Worm (Caenorhabditis elegans) whole organism, L1 larva: ENCODE results near the gene suf-1.
A peak's percentile ranks its signal among the peaks of the same experiment; 100 is the strongest.

Source experiments
- aly-2 ChIP-seq: fragments of 150-350 bp; optimal IDR thresholded peaks from 2 replicates; lab custom pipeline; 2014; ENCODE audit warnings: missing biosample characterization, missing genetic modification characterization
- ces-1 ChIP-seq: fragments of 150-350 bp; optimal IDR thresholded peaks from 2 replicates; lab custom pipeline; 2014; ENCODE audit warnings: missing biosample characterization, missing genetic modification reagents, missing genetic modification characterization
- efl-1 ChIP-seq, 4 experiments: fragments of 150-350 bp; optimal IDR thresholded peaks in 3 of 4; peaks in 1 of 4; 1 replicate in 1 of 4; 2 replicates in 3 of 4; lab custom pipeline; 2014; ENCODE audit warnings: missing biosample characterization in 2 of 4, missing genetic modification characterization in 2 of 4, missing genetic modification reagents in 2 of 4
- elt-3 ChIP-seq, 6 experiments: fragments of 150-350 bp in 1 of 6; sonication (generic microtip); optimal IDR thresholded peaks; 2 replicates each; lab custom pipeline; 2017 to 2018; ENCODE audit warnings: missing biosample characterization in 6 of 6, missing genetic modification characterization in 6 of 6, inconsistent platforms in 1 of 6
- fkh-4 ChIP-seq: sonication (generic microtip); optimal IDR thresholded peaks from 2 replicates; lab custom pipeline; 2016; ENCODE audit warnings: missing compliant biosample characterization, missing genetic modification characterization, borderline replicate concordance
- lin-13 ChIP-seq: fragments of 150-350 bp; optimal IDR thresholded peaks from 2 replicates; lab custom pipeline; 2014; ENCODE audit warnings: missing biosample characterization, missing genetic modification reagents, missing genetic modification characterization
- nhr-11 ChIP-seq: fragments of 150-350 bp; optimal IDR thresholded peaks from 2 replicates; lab custom pipeline; 2014; ENCODE audit warnings: missing biosample characterization, missing genetic modification characterization
- nhr-77 ChIP-seq: fragments of 150-350 bp; optimal IDR thresholded peaks from 2 replicates; lab custom pipeline; 2014; ENCODE audit warnings: missing biosample characterization, missing genetic modification characterization
- unc-62 ChIP-seq: fragments of 150-350 bp; optimal IDR thresholded peaks from 2 replicates; lab custom pipeline; 2014; ENCODE audit warnings: missing biosample characterization, missing genetic modification reagents, missing genetic modification characterization
- xbp-1 ChIP-seq: sonication (generic microtip); optimal IDR thresholded peaks from 2 replicates; lab custom pipeline; 2016; ENCODE audit warnings: missing genetic modification characterization, missing compliant biosample characterization

- TF ChIP-seq aly-2 (tag; lab: Kevin White, UChicago) (no peak), ces-1 (GFP tag; lab: Kevin White, UChicago) (no peak), fkh-4 (tag; lab: Kevin White, UChicago) (no peak), lin-13 (GFP tag; lab: Kevin White, UChicago) (no peak), xbp-1 (no peak), nhr-77 (tag; lab: Kevin White, UChicago) (no peak), elt-3 (tag; optimal IDR thresholded peaks at IDR 0.05; lab: Kevin White, UChicago) (peak in 1 of 6 experiments; percentile 11), nhr-11 (tag; lab: Kevin White, UChicago) (no peak), efl-1 (optimal IDR thresholded peaks at IDR 0.05; lab: Kevin White, UChicago) (no peak), efl-1 (GFP tag; optimal IDR thresholded peaks at IDR 0.05 in 1 of 2; lab: Kevin White, UChicago) (peak in 1 of 2 experiments; percentile 58), unc-62 (no peak)
Observed at ce11 chrII:8641131-8641530, 37.5 kb downstream of the suf-1 start, which contains the start of gene D2085.7.
